Fruit fly (Drosophila melanogaster): ENCODE results near the gene NTPase.
A peak's percentile ranks its signal among the peaks of the same experiment; 100 is the strongest.

The NTPase gene

DNA sequence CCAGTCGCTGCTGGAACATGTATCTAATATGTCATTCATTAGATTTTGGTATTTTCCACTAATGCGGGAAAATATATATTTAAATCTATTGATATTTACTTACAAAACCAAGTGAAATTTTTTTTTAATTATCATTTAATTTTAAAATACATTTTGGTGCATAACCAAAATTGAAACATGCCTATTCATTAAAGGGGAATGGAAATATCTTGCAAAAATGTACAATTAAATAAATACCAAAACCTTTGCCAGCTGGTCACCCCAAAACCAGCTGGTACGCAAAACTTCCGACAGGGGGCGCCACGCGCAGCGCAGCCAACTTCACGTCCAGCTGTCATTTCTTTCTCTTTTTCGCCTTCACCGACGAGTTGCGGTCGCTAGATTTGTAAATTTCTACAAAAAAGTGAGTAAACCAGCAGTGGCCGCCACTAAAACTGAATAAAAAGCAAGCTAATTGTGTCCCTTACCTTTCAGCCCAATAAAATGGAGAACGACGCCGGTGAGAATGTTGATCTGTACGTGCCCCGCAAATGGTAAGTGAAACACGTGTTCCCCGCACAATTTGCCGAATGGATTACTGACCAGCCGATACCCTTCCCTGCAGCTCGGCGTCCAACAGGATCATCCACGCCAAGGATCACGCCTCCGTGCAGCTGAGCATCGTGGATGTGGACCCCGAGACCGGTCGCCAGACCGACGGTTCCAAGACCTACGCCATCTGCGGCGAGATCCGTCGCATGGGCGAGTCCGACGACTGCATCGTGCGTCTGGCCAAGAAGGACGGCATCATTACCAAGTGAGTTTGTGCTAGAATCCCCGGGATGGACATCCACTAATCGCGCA is 29.7 kb downstream of the NTPase start, which contains the start of the genes CG3104 and RpS21 (continued):
- TF ChIP-seq CG10654 (GFP tag; optimal IDR thresholded peaks at IDR 0.05) (peak; percentile 88), usp (GFP tag; optimal IDR thresholded peaks at IDR 0.05) (no peak), maf-S (GFP tag; optimal IDR thresholded peaks at IDR 0.05) (peak; percentile 80), her (GFP tag; optimal IDR thresholded peaks at IDR 0.05) (peak; percentile 80), Dp (GFP tag; optimal IDR thresholded peaks at IDR 0.05) (peak; percentile 80), CG6654 (GFP tag; optimal IDR thresholded peaks at IDR 0.05) (peak; percentile 60), Deaf1 (tag; optimal IDR thresholded peaks at IDR 0.05) (peak; percentile 61), pho (GFP tag; optimal IDR thresholded peaks at IDR 0.05) (peak; percentile 86), CG13424 (tag; optimal IDR thresholded peaks at IDR 0.05) (peak; percentile 79), CG12236 (GFP tag; optimal IDR thresholded peaks at IDR 0.05) (peak; percentile 59), salm (tag; optimal IDR thresholded peaks at IDR 0.05) (no peak), CG30020 (tag; optimal IDR thresholded peaks at IDR 0.05) (peak; percentile 60), sr (GFP tag; IDR thresholded peaks at IDR 0.05) (peak; percentile 91), p53 (GFP tag; optimal IDR thresholded peaks at IDR 0.05) (peak; percentile 77), aop (GFP tag; IDR thresholded peaks at IDR 0.05) (no peak), CG7786 (GFP tag; optimal IDR thresholded peaks at IDR 0.05) (peak; percentile 77), ap (GFP tag; IDR thresholded peaks at IDR 0.05) (peak; percentile 88), bab2 (GFP tag; optimal IDR thresholded peaks at IDR 0.05) (peak; percentile 84), Dad (GFP tag; optimal IDR thresholded peaks at IDR 0.05) (peak; percentile 77), CG18764 (GFP tag; optimal IDR thresholded peaks at IDR 0.05) (peak; percentile 82), Fer3 (tag; optimal IDR thresholded peaks at IDR 0.05) (peak; percentile 82), Asciz (GFP tag; optimal IDR thresholded peaks at IDR 0.05) (peak; percentile 80), CG7839 (tag; optimal IDR thresholded peaks at IDR 0.05) (peak; percentile 75), CG5245 (GFP tag; optimal IDR thresholded peaks at IDR 0.05) (peak; percentile 88), sima (GFP tag; optimal IDR thresholded peaks at IDR 0.05) (no peak), CG17361 (GFP tag; IDR thresholded peaks at IDR 0.05) (peak; percentile 85), Sin3A (optimal IDR thresholded peaks at IDR 0.05) (peak; percentile 90), CG12104 (GFP tag; optimal IDR thresholded peaks at IDR 0.05) (peak; percentile 87), CG7271 (tag; optimal IDR thresholded peaks at IDR 0.05) (peak; percentile 47), Gsc (GFP tag; IDR thresholded peaks at IDR 0.05) (no peak), fd102C (GFP tag; optimal IDR thresholded peaks at IDR 0.05) (peak; percentile 62), run (tag; optimal IDR thresholded peaks at IDR 0.05) (peak; percentile 65), gce (GFP tag; IDR thresholded peaks at IDR 0.05) (peak; percentile 83; the same call in 2 of the 3 replicates), amos (GFP tag; IDR thresholded peaks at IDR 0.05; ENCODE audit: partially characterized antibody) (peak; percentile 17; the same call in 1 of the 2 replicates), sug (tag; optimal IDR thresholded peaks at IDR 0.05) (peak; percentile 86), HLH3B (GFP tag; IDR thresholded peaks at IDR 0.05) (peak; percentile 80), Dek (tag; optimal IDR thresholded peaks at IDR 0.05) (peak; percentile 71), Dll (GFP tag; IDR thresholded peaks at IDR 0.05; ENCODE audit: partially characterized antibody) (0 out of 4 replicates have a peak, but pooled peaks have one; percentile 31), D (optimal IDR thresholded peaks at IDR 0.05) (no peak), D (GFP tag; optimal IDR thresholded peaks at IDR 0.05) (peak; percentile 77), CG10267 (tag; optimal IDR thresholded peaks at IDR 0.05) (peak; percentile 81), cad (GFP tag; optimal IDR thresholded peaks at IDR 0.05) (no peak), CG3838 (GFP tag; optimal IDR thresholded peaks at IDR 0.05) (peak; percentile 77), Myb (GFP tag; optimal IDR thresholded peaks at IDR 0.05) (peak; percentile 65), hbn (GFP tag; IDR thresholded peaks at IDR 0.05; ENCODE audit: partially characterized antibody) (no peak), crp (GFP tag; optimal IDR thresholded peaks at IDR 0.05) (peak; percentile 2 to 80), abd-A (tag; optimal IDR thresholded peaks at IDR 0.05) (peak; percentile 52), Fer2 (tag; optimal IDR thresholded peaks at IDR 0.05) (peak; percentile 74), Atf6 (GFP tag; IDR thresholded peaks at IDR 0.05) (peak; percentile 82), zfh1 (GFP tag; IDR thresholded peaks at IDR 0.05) (peak; percentile 93)

Data from whole organism, embryonic.